Fruit fly (Drosophila melanogaster) whole organism, pupa: ENCODE measurements around the gene CG31510.

Experiments
- CG12605 ChIP-seq: fragments of 200-800 bp; sonication (Bioruptor generic); IDR thresholded peaks from 2 replicates; pipeline ENCODE4 v1.3.6; 2022; ENCODE audit warnings: missing biosample characterization, missing genetic modification characterization
- CG15710 ChIP-seq: fragments of 200-800 bp; sonication (Bioruptor generic); optimal IDR thresholded peaks from 2 replicates; lab custom pipeline; 2018; ENCODE audit warnings: missing biosample characterization, mild to moderate bottlenecking, missing genetic modification characterization, moderate library complexity
- CG17806 ChIP-seq: fragments of 200-800 bp; sonication (Bioruptor generic); optimal IDR thresholded peaks from 2 replicates; lab custom pipeline; 2018; ENCODE audit warnings: missing biosample characterization, mild to moderate bottlenecking, missing genetic modification characterization, moderate library complexity
- CG32121 ChIP-seq: fragments of 200-800 bp; sonication (Bioruptor generic); IDR thresholded peaks from 2 replicates; pipeline ENCODE4 v1.3.6; 2022; ENCODE audit warnings: missing biosample characterization, missing genetic modification characterization
- CG4496 ChIP-seq: fragments of 200-800 bp; sonication (Bioruptor generic); IDR thresholded peaks from 3 replicates; pipeline ENCODE4 v1.3.6; 2022; ENCODE audit warnings: missing biosample characterization, missing genetic modification characterization
- CG8159 ChIP-seq: fragments of 200-800 bp; sonication (Bioruptor generic); optimal IDR thresholded peaks from 3 replicates; lab custom pipeline; 2018; ENCODE audit warnings: missing biosample characterization, mild to moderate bottlenecking, missing genetic modification characterization, moderate library complexity
- CG8301 ChIP-seq: fragments of 200-800 bp; sonication (Bioruptor generic); optimal IDR thresholded peaks from 2 replicates; lab custom pipeline; 2018; ENCODE audit warnings: missing biosample characterization, mild to moderate bottlenecking, missing genetic modification characterization
- CG9948 ChIP-seq: fragments of 200-800 bp; sonication (Bioruptor generic); optimal IDR thresholded peaks from 2 replicates; lab custom pipeline; 2018; ENCODE audit warnings: missing biosample characterization, mild to moderate bottlenecking, missing genetic modification characterization, moderate library complexity
- D1 ChIP-seq: fragments of 200-800 bp; sonication (Bioruptor generic); optimal IDR thresholded peaks from 2 replicates; lab custom pipeline; 2018; ENCODE audit warnings: missing biosample characterization, mild to moderate bottlenecking, missing genetic modification characterization, moderate library complexity
- EcR ChIP-seq: fragments of 200-800 bp; sonication (Bioruptor generic); optimal IDR thresholded peaks from 3 replicates; lab custom pipeline; 2019; ENCODE audit warnings: missing biosample characterization, missing genetic modification characterization, mild to moderate bottlenecking, moderate library complexity, missing genetic modification reagents
- Ets98B ChIP-seq: fragments of 200-800 bp; sonication (Bioruptor generic); IDR thresholded peaks from 2 replicates; pipeline ENCODE4 v1.3.6; 2022; ENCODE audit warnings: missing biosample characterization, missing genetic modification characterization
- Pif1B ChIP-seq: fragments of 200-800 bp; sonication (Bioruptor generic); optimal IDR thresholded peaks from 3 replicates; lab custom pipeline; 2016; ENCODE audit warnings: missing biosample characterization, missing genetic modification characterization
- Snoo ChIP-seq: fragments of 200-800 bp; sonication (Bioruptor generic); optimal IDR thresholded peaks from 3 replicates; lab custom pipeline; 2017; ENCODE audit warnings: missing biosample characterization, mild to moderate bottlenecking, missing genetic modification characterization, inconsistent platforms
- rn ChIP-seq: fragments of 200-800 bp; sonication (Bioruptor generic); IDR thresholded peaks from 2 replicates; pipeline ENCODE4 v1.3.6; 2022; ENCODE audit warnings: missing biosample characterization, missing genetic modification characterization

The CG31510 gene

dm6 chr3R:25077280-25077820 is 45.4 kb downstream of the CG31510 start:
- TF ChIP-seq CG8301 (no peak), CG9948 (tag; lab: Kevin White, UChicago) (no peak), CG12605 (GFP tag; lab: Robert Waterston, UW) (no peak), CG4496 (GFP tag; lab: Robert Waterston, UW) (no peak), Pif1B (GFP tag; lab: Kevin White, UChicago) (no peak), Snoo (no peak)
- TF ChIP-seq, all 21 proteins: peak for 0

dm6 chr3R:25074558-25074964 is 48.2 kb downstream of the CG31510 start, which contains the start of the genes shams and CG11920:
Gene shams (minus strand): TSS chr3R:25074607.
Gene CG11920 (plus strand): TSS chr3R:25074877.
- TF ChIP-seq Ets98B (GFP tag; lab: Robert Waterston, UW) (no peak), CG8159 (tag; lab: Kevin White, UChicago) (peak; percentile 58), CG8301 (no peak)

DNA sequence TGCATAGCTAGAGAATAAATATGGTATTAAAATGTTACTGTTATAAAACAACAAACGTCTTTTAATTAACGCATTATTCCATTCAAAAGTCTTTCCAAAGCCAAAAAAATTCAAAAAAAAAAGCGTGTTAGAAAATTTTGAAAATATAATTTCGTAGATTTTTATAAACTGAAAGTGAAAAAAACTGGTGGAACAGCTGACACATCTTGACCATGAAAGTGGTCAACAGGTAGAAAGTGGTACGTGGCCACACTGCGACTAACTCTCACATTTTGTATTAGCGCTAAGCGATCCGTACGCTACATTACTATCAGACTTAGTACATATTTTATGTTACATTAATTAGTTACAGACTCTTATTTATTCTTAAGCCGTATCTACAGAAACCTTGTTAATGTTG is 51.8 kb downstream of the CG31510 start, which contains the start of gene CG11836:
CG11836 (plus strand) TSS at position 256 of the 400 bp plus-strand sequence.
- TF ChIP-seq CG32121 (GFP tag; lab: Robert Waterston, UW) (no peak), EcR (no peak), CG8159 (tag; lab: Kevin White, UChicago) (no peak)

dm6 chr3R:25069569-25069968 is 53.2 kb downstream of the CG31510 start, which contains the start of the genes Stt3B and CG11839:
Gene Stt3B (minus strand): TSS chr3R:25069637.
Gene CG11839 (plus strand): TSS chr3R:25069927.
- TF ChIP-seq rn (GFP tag; lab: Robert Waterston, UW) (no peak), CG17806 (tag; lab: Kevin White, UChicago) (peak; percentile 28), CG15710 (tag; lab: Kevin White, UChicago) (peak; percentile 53), CG8301 (no peak), CG12605 (GFP tag; lab: Robert Waterston, UW) (no peak), CG32121 (GFP tag; lab: Robert Waterston, UW) (peak; percentile 42; the same call in 1 of the 2 replicates), Snoo (peak; percentile 21), D1 (no peak)
- TF ChIP-seq, all 21 proteins: peak for 4
